Worm (Caenorhabditis elegans): Measurements from ENCODE around the gene gst-8.

ce11 chrII:4849885-4850284 is 33.6 kb upstream of the gst-8 start, which contains the start of gene T23B7.3:
- TF ChIP-seq unc-130 (tag; optimal IDR thresholded peaks at IDR 0.05) = no peak
- no peak for TF ChIP-seq ceh-82 (tag; optimal IDR thresholded peaks at IDR 0.05)
- TF ChIP-seq aly-2 (tag; optimal IDR thresholded peaks at IDR 0.05) = no peak
- TF ChIP-seq mdl-1 (tag; optimal IDR thresholded peaks at IDR 0.05) = no peak
- no peak for TF ChIP-seq zag-1 (tag; optimal IDR thresholded peaks at IDR 0.05)
- no peak for TF ChIP-seq ama-1 (optimal IDR thresholded peaks at IDR 0.05)
- TF ChIP-seq unc-62 (GFP tag; optimal IDR thresholded peaks at IDR 0.05) = no peak
- TF ChIP-seq nhr-90 (tag; optimal IDR thresholded peaks at IDR 0.05; ENCODE audit: poor library complexity) = no peak
- no peak for TF ChIP-seq C04F5.9 (tag; optimal IDR thresholded peaks at IDR 0.05)
- no peak for TF ChIP-seq sptf-1 (tag; optimal IDR thresholded peaks at IDR 0.05)
- no peak for TF ChIP-seq nhr-19 (GFP tag; conservative IDR thresholded peaks at IDR 0.05)
- no peak for TF ChIP-seq nhr-77 (tag; optimal IDR thresholded peaks at IDR 0.05)
- no peak for TF ChIP-seq unc-86 (tag; optimal IDR thresholded peaks at IDR 0.05)

All from whole organism, L1 larva.